Worm (Caenorhabditis elegans) whole organism, early embryonic: ENCODE data around the gene bre-5.

ENCODE experiments used
- ama-1 ChIP-seq: fragments of 150-350 bp; optimal IDR thresholded peaks from 2 replicates; lab custom pipeline; 2014
- ets-7 ChIP-seq: sonication (generic microtip); optimal IDR thresholded peaks from 2 replicates; lab custom pipeline; 2016; ENCODE audit warnings: missing genotype, missing genetic modification characterization, missing compliant biosample characterization
- scrt-1 ChIP-seq: fragments of 200-800 bp; sonication (Bioruptor generic); IDR thresholded peaks from 2 replicates; pipeline ENCODE4 v1.3.6; 2022; ENCODE audit warnings: missing genetic modification characterization, missing compliant biosample characterization
- tra-4 ChIP-seq: sonication (generic microtip); optimal IDR thresholded peaks from 2 replicates; lab custom pipeline; 2017; ENCODE audit warnings: missing genetic modification characterization, missing compliant biosample characterization

DNA sequence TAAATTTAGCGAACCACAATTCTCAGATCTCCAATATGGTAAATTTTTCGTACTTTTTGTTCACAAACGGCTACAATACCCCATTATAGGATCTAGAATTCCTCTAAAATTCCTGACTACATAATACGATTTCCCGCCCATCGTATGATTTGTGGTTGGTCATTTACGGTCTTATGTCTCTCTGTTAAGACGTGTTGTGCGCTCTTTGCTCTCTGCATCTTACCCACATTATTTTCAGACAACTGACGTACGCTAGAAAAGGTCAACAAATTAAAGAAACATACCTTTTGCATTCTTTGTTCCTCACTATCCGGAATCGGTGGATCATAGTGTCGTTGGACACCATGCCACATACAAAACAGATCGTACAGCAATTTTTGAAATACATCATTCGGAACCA lies 8.0 kb downstream of the bre-5 start:
- TF ChIP-seq ama-1 (lab: Kevin White, UChicago): no peak
- TF ChIP-seq tra-4: no peak
- no peak for TF ChIP-seq scrt-1 (GFP tag; lab: Robert Waterston, UW)
- TF ChIP-seq ets-7 (tag; lab: Kevin White, UChicago): no peak
